Fruit fly (Drosophila melanogaster) S2 (cell line): ENCODE data around the gene CG4278.

Source experiments
- CG8478 ChIP-seq: fragments of >200 bp; optimal IDR thresholded peaks from 2 replicates; lab custom pipeline; 2018
- CTCF ChIP-seq, 2 experiments: fragments of >200 bp; optimal IDR thresholded peaks; 2 replicates each; lab custom pipeline; 2018

dm6 chr2L:16323544-16323943 lies 3.3 kb upstream of the CG4278 start:
- TF ChIP-seq CTCF (optimal IDR thresholded peaks at IDR 0.05; lab: Kevin White, UChicago) (no peak), CG8478 (lab: Kevin White, UChicago) (no peak)
